Worm (Caenorhabditis elegans): ENCODE results near the gene F35H12.5.

DNA sequence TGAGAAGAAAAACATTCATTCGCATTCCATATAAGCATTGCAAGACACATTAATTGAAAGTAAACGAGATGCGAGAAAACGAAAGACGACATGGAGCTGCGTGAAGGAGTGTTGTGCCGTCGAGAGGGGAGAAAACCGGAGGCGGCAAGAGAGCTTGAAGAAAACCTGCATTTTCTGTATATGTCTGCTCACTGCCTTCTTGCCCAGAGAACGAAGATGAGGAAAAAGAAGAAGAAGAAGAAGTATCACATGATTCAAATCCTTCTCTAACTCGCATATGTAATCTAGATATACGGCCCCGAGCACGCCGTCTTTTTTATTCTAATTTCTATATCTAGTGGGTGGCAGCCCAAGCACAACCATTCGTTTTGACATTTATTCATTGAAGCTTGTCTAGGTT lies 7.9 kb upstream of the F35H12.5 start:
- no peak for TF ChIP-seq nhr-120 (GFP tag; IDR thresholded peaks at IDR 0.05)
- TF ChIP-seq pha-4 (tag; optimal IDR thresholded peaks at IDR 0.05), result no peak
- no peak for TF ChIP-seq bed-1 (GFP tag; IDR thresholded peaks at IDR 0.05)
- TF ChIP-seq B0336.3 (GFP tag; IDR thresholded peaks at IDR 0.05), result no peak
